Worm (Caenorhabditis elegans) whole organism, L3 larva: ENCODE results near the gene C08B6.5.

ENCODE experiments used
- aly-2 ChIP-seq: fragments of 150-350 bp; optimal IDR thresholded peaks from 2 replicates; lab custom pipeline; 2014; ENCODE audit warnings: missing biosample characterization, missing genetic modification characterization
- ceh-16 ChIP-seq: sonication (generic microtip); optimal IDR thresholded peaks from 2 replicates; lab custom pipeline; 2017; ENCODE audit warnings: missing biosample characterization, missing genetic modification characterization
- ceh-82 ChIP-seq: fragments of 150-350 bp; optimal IDR thresholded peaks from 2 replicates; lab custom pipeline; 2014; ENCODE audit warnings: missing biosample characterization, missing genetic modification characterization
- daf-12 ChIP-seq: fragments of 150-350 bp; optimal IDR thresholded peaks from 2 replicates; lab custom pipeline; 2014; ENCODE audit warnings: missing biosample characterization, missing genetic modification reagents, missing genetic modification characterization
- egl-27 ChIP-seq: sonication (generic microtip); optimal IDR thresholded peaks from 4 replicates; lab custom pipeline; 2017; ENCODE audit warnings: missing biosample characterization, missing genetic modification reagents, missing genetic modification characterization
- fos-1 ChIP-seq: fragments of 150-350 bp; optimal IDR thresholded peaks from 2 replicates; lab custom pipeline; 2014; ENCODE audit warnings: missing biosample characterization, missing genetic modification characterization
- jun-1 ChIP-seq: fragments of 150-350 bp; optimal IDR thresholded peaks from 2 replicates; lab custom pipeline; 2014; ENCODE audit warnings: missing biosample characterization, missing genetic modification reagents, missing genetic modification characterization
- lin-15B ChIP-seq: fragments of 150-350 bp; optimal IDR thresholded peaks from 2 replicates; lab custom pipeline; 2014; ENCODE audit warnings: missing biosample characterization, missing genetic modification characterization
- nhr-11 ChIP-seq: fragments of 150-350 bp; optimal IDR thresholded peaks from 2 replicates; lab custom pipeline; 2014; ENCODE audit warnings: missing biosample characterization, missing genetic modification characterization
- nhr-67 ChIP-seq: fragments of 150-350 bp; optimal IDR thresholded peaks from 2 replicates; lab custom pipeline; 2014; ENCODE audit warnings: missing biosample characterization, missing genetic modification characterization
- nhr-76 ChIP-seq: fragments of 150-350 bp; sonication (generic microtip); optimal IDR thresholded peaks from 5 replicates; lab custom pipeline; 2014; ENCODE audit warnings: missing biosample characterization, missing genetic modification characterization
- nhr-77 ChIP-seq: fragments of 150-350 bp; optimal IDR thresholded peaks from 2 replicates; lab custom pipeline; 2014; ENCODE audit warnings: missing biosample characterization, missing genetic modification characterization
- snpc-4 ChIP-seq: fragments of 150-350 bp; optimal IDR thresholded peaks from 2 replicates; lab custom pipeline; 2014; ENCODE audit warnings: missing biosample characterization, missing genetic modification characterization
- unc-62 ChIP-seq: fragments of 150-350 bp; sonication (generic microtip); optimal IDR thresholded peaks from 4 replicates; lab custom pipeline; 2014; ENCODE audit warnings: missing biosample characterization, missing genetic modification reagents, missing genetic modification characterization

DNA sequence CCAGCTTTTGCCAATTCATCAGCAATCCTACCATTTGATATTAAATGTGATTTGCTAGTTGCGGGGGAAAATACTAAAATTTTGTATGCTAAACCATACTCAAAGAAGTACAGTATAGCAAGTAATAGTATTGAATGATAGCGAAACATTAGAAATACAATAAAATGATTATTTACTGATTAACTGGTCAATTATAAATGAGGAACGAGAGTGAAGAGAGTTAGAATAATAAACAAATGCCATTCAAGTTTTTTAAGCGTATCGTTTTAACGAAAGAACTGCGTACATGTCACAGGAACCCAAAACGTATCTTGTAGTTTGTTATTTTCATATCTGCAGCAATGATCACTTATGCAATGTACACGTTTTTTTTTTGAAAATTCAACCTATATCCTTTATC, 19.1 kb upstream of the C08B6.5 start, which contains the start of gene ugt-47:
- no peak for TF ChIP-seq aly-2 (tag; lab: Kevin White, UChicago)
- TF ChIP-seq nhr-77 (tag; lab: Kevin White, UChicago): no peak
- no peak for TF ChIP-seq ceh-16 (tag; lab: Kevin White, UChicago)
- TF ChIP-seq nhr-76 (tag; lab: Kevin White, UChicago): no peak
- TF ChIP-seq unc-62: no peak
- TF ChIP-seq snpc-4 (tag; lab: Kevin White, UChicago): no peak
- no peak for TF ChIP-seq egl-27 (tag; lab: Kevin White, UChicago)
- TF ChIP-seq lin-15B (tag; lab: Kevin White, UChicago): no peak
- no peak for TF ChIP-seq ceh-82 (tag; lab: Kevin White, UChicago)
- no peak for TF ChIP-seq fos-1 (tag; lab: Kevin White, UChicago)
- no peak for TF ChIP-seq nhr-11
- TF ChIP-seq nhr-67 (tag; lab: Kevin White, UChicago): no peak
- TF ChIP-seq jun-1: no peak
- TF ChIP-seq daf-12: no peak
